Worm (Caenorhabditis elegans) whole organism, L2 larva: ENCODE data around the gene Y46H3C.7.

Experiments used
- F13H6.1 ChIP-seq: sonication (generic microtip); optimal IDR thresholded peaks from 2 replicates; lab custom pipeline; 2016; ENCODE audit warnings: missing genetic modification characterization, missing compliant biosample characterization
- nhr-6 ChIP-seq: fragments of 150-350 bp; optimal IDR thresholded peaks from 2 replicates; lab custom pipeline; 2014; ENCODE audit warnings: missing biosample characterization, missing genetic modification characterization

ce11 chrV:1666904-1667303 is 26.9 kb downstream of the Y46H3C.7 start, which contains the start of gene K04F1.8:
- TF ChIP-seq F13H6.1: no peak
- TF ChIP-seq nhr-6 (tag; lab: Kevin White, UChicago): no peak
